Fruit fly (Drosophila melanogaster): ENCODE data around the gene CG32298.

dm6 chr3L:2438609-2439422, 48.0 kb upstream of the CG32298 start:
- TF ChIP-seq CG8478 (optimal IDR thresholded peaks at IDR 0.05) (no peak), Dll (optimal IDR thresholded peaks at IDR 0.05) (no peak)
